Fruit fly (Drosophila melanogaster): ENCODE data around the gene CG45075.

CG45075 gene

dm6 chr2L:6088371-6089365, 2.5 kb upstream of the CG45075 start (continued):
- TF ChIP-seq Aef1 (GFP tag; IDR thresholded peaks at IDR 0.05): peak; percentile 30; the same call in 1 of the 3 replicates
- no peak for TF ChIP-seq sc (optimal IDR thresholded peaks at IDR 0.05)
- TF ChIP-seq sc (GFP tag; optimal IDR thresholded peaks at IDR 0.05): peak; percentile 25
- peak; percentile 90 for TF ChIP-seq CG8478 (optimal IDR thresholded peaks at IDR 0.05)
- peak; percentile 15; the same call in 1 of the 2 replicates for TF ChIP-seq slbo (GFP tag; IDR thresholded peaks at IDR 0.05)
- TF ChIP-seq Neu2 (GFP tag; optimal IDR thresholded peaks at IDR 0.05; ENCODE audit: borderline replicate concordance): no peak
- no peak for TF ChIP-seq slou (GFP tag; optimal IDR thresholded peaks at IDR 0.05)
- no peak for TF ChIP-seq H15 (GFP tag; IDR thresholded peaks at IDR 0.05)
- TF ChIP-seq dan (GFP tag; IDR thresholded peaks at IDR 0.05): no peak
- peak; percentile 75 for TF ChIP-seq Bgb (GFP tag; IDR thresholded peaks at IDR 0.05; ENCODE audit: partially characterized antibody)
- TF ChIP-seq CG10654 (GFP tag; optimal IDR thresholded peaks at IDR 0.05): no peak
- TF ChIP-seq Hmr (GFP tag; optimal IDR thresholded peaks at IDR 0.05): peak; percentile 73
- TF ChIP-seq Ets65A (GFP tag): peak; percentile 52
- peak; percentile 82 for TF ChIP-seq ERR (GFP tag; optimal IDR thresholded peaks at IDR 0.05)
- TF ChIP-seq CG11723 (GFP tag; optimal IDR thresholded peaks at IDR 0.05): no peak
- peak; percentile 90 for TF ChIP-seq HmgD (GFP tag; optimal IDR thresholded peaks at IDR 0.05)
- TF ChIP-seq jigr1 (GFP tag; IDR thresholded peaks at IDR 0.05): no peak
- peak; percentile 91 for TF ChIP-seq cg (GFP tag; optimal IDR thresholded peaks at IDR 0.05)
- TF ChIP-seq CG11085 (GFP tag; IDR thresholded peaks at IDR 0.05): no peak
- no peak for TF ChIP-seq CG13424 (tag; optimal IDR thresholded peaks at IDR 0.05)
- no peak for TF ChIP-seq Ptx1 (GFP tag; IDR thresholded peaks at IDR 0.05)
- peak; percentile 65 for TF ChIP-seq Kr (GFP tag; optimal IDR thresholded peaks at IDR 0.05)
- TF ChIP-seq sens-2 (GFP tag; IDR thresholded peaks at IDR 0.05): no peak
- TF ChIP-seq org-1 (GFP tag; optimal IDR thresholded peaks at IDR 0.05): peak; percentile 44
- peak; percentile 42 for TF ChIP-seq hbn (GFP tag; IDR thresholded peaks at IDR 0.05; ENCODE audit: partially characterized antibody)
- TF ChIP-seq zen (tag; optimal IDR thresholded peaks at IDR 0.05): peak; percentile 67
- TF ChIP-seq cwo (GFP tag; optimal IDR thresholded peaks at IDR 0.05): peak; percentile 98
- TF ChIP-seq z (GFP tag; IDR thresholded peaks at IDR 0.05): peak; percentile 91
- no peak for TF ChIP-seq Gsc (GFP tag; IDR thresholded peaks at IDR 0.05)
- peak; percentile 6 for TF ChIP-seq CG30403 (GFP tag; optimal IDR thresholded peaks at IDR 0.05)
- no peak for TF ChIP-seq tio (GFP tag; optimal IDR thresholded peaks at IDR 0.05)
- no peak for TF ChIP-seq hb (GFP tag; IDR thresholded peaks at IDR 0.05; ENCODE audit: partially characterized antibody)
- no peak for TF ChIP-seq cad (GFP tag; optimal IDR thresholded peaks at IDR 0.05)
- peak; percentile 15 for TF ChIP-seq CG1603 (tag; optimal IDR thresholded peaks at IDR 0.05)
- TF ChIP-seq rib (GFP tag; IDR thresholded peaks at IDR 0.05): peak; percentile 77
- peak; percentile 8 for TF ChIP-seq CG1233 (GFP tag; optimal IDR thresholded peaks at IDR 0.05)
- TF ChIP-seq CG16863 (GFP tag; optimal IDR thresholded peaks at IDR 0.05): no peak
- no peak for TF ChIP-seq CG33213 (GFP tag; optimal IDR thresholded peaks at IDR 0.05)
- TF ChIP-seq kni (GFP tag; optimal IDR thresholded peaks at IDR 0.05): peak; percentile 97
- TF ChIP-seq ATbp (GFP tag; optimal IDR thresholded peaks at IDR 0.05): no peak
- peak; percentile 100 for TF ChIP-seq chinmo (GFP tag; IDR thresholded peaks at IDR 0.05; ENCODE audit: partially characterized antibody)
- no peak for TF ChIP-seq Atf6 (GFP tag; IDR thresholded peaks at IDR 0.05)
- TF ChIP-seq CG2199 (GFP tag; IDR thresholded peaks at IDR 0.05): peak; percentile 95; the same call in 2 of the 3 replicates
- TF ChIP-seq MBD-R2 (GFP tag; IDR thresholded peaks at IDR 0.05): no peak
- TF ChIP-seq bowl (GFP tag; IDR thresholded peaks at IDR 0.05): no peak
- no peak for TF ChIP-seq salm (tag; optimal IDR thresholded peaks at IDR 0.05)
- peak; percentile 25 for TF ChIP-seq CG9727 (GFP tag; optimal IDR thresholded peaks at IDR 0.05)
- peak; percentile 2 for TF ChIP-seq CG13296 (GFP tag; optimal IDR thresholded peaks at IDR 0.05)
- peak; percentile 29 for TF ChIP-seq zf30C (GFP tag; optimal IDR thresholded peaks at IDR 0.05)
- no peak for TF ChIP-seq sqz (GFP tag; optimal IDR thresholded peaks at IDR 0.05)

All from whole organism, embryonic.